Worm (Caenorhabditis elegans) whole organism, young adult: Measurements from ENCODE around the gene F35C8.8.
A peak's percentile ranks its signal among the peaks of the same experiment; 100 is the strongest.

Source experiments
- B0019.2 ChIP-seq: fragments of 200-800 bp; sonication (Bioruptor generic); conservative IDR thresholded peaks from 2 replicates; pipeline ENCODE4 v1.3.6; 2022; ENCODE audit warnings: missing genetic modification reagents, missing genetic modification characterization, missing compliant biosample characterization
- B0261.1 ChIP-seq: sonication (generic microtip); optimal IDR thresholded peaks from 2 replicates; lab custom pipeline; 2016; ENCODE audit warnings: mild to moderate bottlenecking, missing genetic modification characterization, moderate library complexity, missing compliant biosample characterization
- B0336.3 ChIP-seq: fragments of 200-800 bp; sonication (Bioruptor generic); IDR thresholded peaks from 2 replicates; pipeline ENCODE4 v1.3.6; 2022; ENCODE audit warnings: missing genetic modification characterization, missing compliant biosample characterization
- C17E4.6 ChIP-seq: fragments of 200-800 bp; sonication (Bioruptor generic); IDR thresholded peaks from 2 replicates; pipeline ENCODE4 v1.3.6; 2022; ENCODE audit warnings: missing genetic modification reagents, missing genetic modification characterization, missing compliant biosample characterization
- D2030.7 ChIP-seq: fragments of 200-800 bp; sonication (Bioruptor generic); IDR thresholded peaks from 2 replicates; pipeline ENCODE4 v1.3.6; 2022; ENCODE audit warnings: missing genetic modification reagents, missing genetic modification characterization, missing compliant biosample characterization
- F10E7.11 ChIP-seq: sonication (generic microtip); optimal IDR thresholded peaks from 2 replicates; lab custom pipeline; 2017; ENCODE audit warnings: mild to moderate bottlenecking, missing genetic modification characterization, moderate library complexity, missing compliant biosample characterization
- F22D6.2 ChIP-seq: sonication (generic microtip); optimal IDR thresholded peaks from 2 replicates; lab custom pipeline; 2016; ENCODE audit warnings: mild to moderate bottlenecking, missing genetic modification characterization, missing compliant biosample characterization
- F23B12.7 ChIP-seq: sonication (generic microtip); optimal IDR thresholded peaks from 2 replicates; lab custom pipeline; 2017; ENCODE audit warnings: missing genetic modification characterization, mild to moderate bottlenecking, missing compliant biosample characterization, antibody characterized with exemption, moderate library complexity; ENCODE audit not compliant: insufficient read depth
- F49E8.2 ChIP-seq: sonication (generic microtip); optimal IDR thresholded peaks from 3 replicates; lab custom pipeline; 2017; ENCODE audit warnings: missing genetic modification characterization, mild to moderate bottlenecking, missing compliant biosample characterization, antibody characterized with exemption, moderate library complexity; ENCODE audit not compliant: insufficient read depth
- T26A5.8 ChIP-seq: sonication (generic microtip); optimal IDR thresholded peaks from 2 replicates; lab custom pipeline; 2016; ENCODE audit warnings: missing genetic modification characterization, missing compliant biosample characterization
- Y95B8A.8 ChIP-seq: fragments of 200-800 bp; sonication (Bioruptor generic); IDR thresholded peaks from 2 replicates; pipeline ENCODE4 v1.3.6; 2022; ENCODE audit warnings: missing genetic modification reagents, missing genetic modification characterization, missing compliant biosample characterization
- ZK185.1 ChIP-seq: sonication (generic microtip); optimal IDR thresholded peaks from 2 replicates; lab custom pipeline; 2016; ENCODE audit warnings: mild to moderate bottlenecking, missing genetic modification characterization, missing compliant biosample characterization; ENCODE audit not compliant: poor library complexity, severe bottlenecking
- aptf-2 ChIP-seq: fragments of 200-800 bp; sonication (Bioruptor generic); conservative IDR thresholded peaks from 2 replicates; pipeline ENCODE4 v1.3.6; 2022; ENCODE audit warnings: missing genetic modification reagents, missing genetic modification characterization, missing compliant biosample characterization
- atf-7 ChIP-seq: sonication (generic microtip); optimal IDR thresholded peaks from 2 replicates; lab custom pipeline; 2017; ENCODE audit warnings: mild to moderate bottlenecking, missing genetic modification characterization, missing compliant biosample characterization
- cebp-1 ChIP-seq, 2 experiments: fragments of 200-800 bp in 1 of 2; sonication (Bioruptor generic) in 1 of 2; sonication (generic microtip) in 1 of 2; IDR thresholded peaks in 1 of 2; optimal IDR thresholded peaks in 1 of 2; 2 replicates each; pipeline versions ENCODE4 v1.3.6 to Lab custom; 2017 to 2022; ENCODE audit warnings: missing compliant biosample characterization in 2 of 2, missing genetic modification characterization in 2 of 2, mild to moderate bottlenecking in 1 of 2, missing genetic modification reagents in 1 of 2, moderate library complexity in 1 of 2
- cebp-2 ChIP-seq: fragments of 200-800 bp; sonication (Bioruptor generic); IDR thresholded peaks from 2 replicates; pipeline ENCODE4 v1.3.6; 2022; ENCODE audit warnings: missing genetic modification characterization, missing compliant biosample characterization
- ceh-27 ChIP-seq: fragments of 200-800 bp; sonication (Bioruptor generic); optimal IDR thresholded peaks from 2 replicates; lab custom pipeline; 2018; ENCODE audit warnings: mild to moderate bottlenecking, missing genetic modification characterization, moderate library complexity, missing compliant biosample characterization
- ceh-40 ChIP-seq: fragments of 200-800 bp; sonication (Bioruptor generic); IDR thresholded peaks from 2 replicates; pipeline ENCODE4 v1.3.6; 2022; ENCODE audit warnings: missing genetic modification characterization, missing compliant biosample characterization
- ceh-79 ChIP-seq: sonication (generic microtip); optimal IDR thresholded peaks from 2 replicates; lab custom pipeline; 2017; ENCODE audit warnings: mild to moderate bottlenecking, missing genetic modification characterization, missing compliant biosample characterization
- ceh-91 ChIP-seq: fragments of 200-800 bp; sonication (Bioruptor generic); IDR thresholded peaks from 2 replicates; pipeline ENCODE4 v1.3.6; 2022; ENCODE audit warnings: missing genetic modification reagents, missing genetic modification characterization, missing compliant biosample characterization
- efl-1 ChIP-seq: fragments of 150-350 bp; optimal IDR thresholded peaks from 2 replicates; lab custom pipeline; 2014; ENCODE audit warnings: missing biosample characterization, missing genetic modification reagents, missing genetic modification characterization
- egl-18 ChIP-seq: fragments of 200-800 bp; sonication (Bioruptor generic); IDR thresholded peaks from 2 replicates; pipeline ENCODE4 v1.3.6; 2022; ENCODE audit warnings: missing genetic modification reagents, missing genetic modification characterization, missing compliant biosample characterization
- egrh-3 ChIP-seq: fragments of 200-800 bp; sonication (Bioruptor generic); IDR thresholded peaks from 2 replicates; pipeline ENCODE4 v1.3.6; 2022; ENCODE audit warnings: missing genetic modification reagents, missing genetic modification characterization, missing compliant biosample characterization
- fkh-3 ChIP-seq: sonication (generic microtip); optimal IDR thresholded peaks from 2 replicates; lab custom pipeline; 2016; ENCODE audit warnings: mild to moderate bottlenecking, missing genetic modification characterization, missing compliant biosample characterization
- gei-17 ChIP-seq: fragments of 200-800 bp; sonication (Bioruptor generic); optimal IDR thresholded peaks from 2 replicates; lab custom pipeline; 2018; ENCODE audit warnings: mild to moderate bottlenecking, missing genetic modification characterization, missing compliant biosample characterization
- hlh-26 ChIP-seq: fragments of 200-800 bp; sonication (Bioruptor generic); conservative IDR thresholded peaks from 2 replicates; pipeline ENCODE4 v1.3.6; 2022; ENCODE audit warnings: missing genetic modification reagents, missing genetic modification characterization, missing compliant biosample characterization
- lsy-27 ChIP-seq: sonication (generic microtip); optimal IDR thresholded peaks from 2 replicates; lab custom pipeline; 2017; ENCODE audit warnings: missing genetic modification characterization, mild to moderate bottlenecking, missing compliant biosample characterization, antibody characterized with exemption, missing genotype, borderline replicate concordance; ENCODE audit not compliant: insufficient read depth
- mes-4 ChIP-seq: sonication (generic microtip); optimal IDR thresholded peaks from 2 replicates; lab custom pipeline; 2016; ENCODE audit warnings: missing genotype, missing genetic modification characterization, missing compliant biosample characterization
- mxl-1 ChIP-seq: sonication (generic microtip); optimal IDR thresholded peaks from 2 replicates; lab custom pipeline; 2016; ENCODE audit warnings: missing genetic modification characterization, missing compliant biosample characterization
- nhr-120 ChIP-seq: fragments of 200-800 bp; sonication (Bioruptor generic); IDR thresholded peaks from 2 replicates; pipeline ENCODE4 v1.3.6; 2022; ENCODE audit warnings: missing genetic modification characterization, missing compliant biosample characterization
- nhr-27 ChIP-seq: fragments of 200-800 bp; sonication (Bioruptor generic); optimal IDR thresholded peaks from 2 replicates; lab custom pipeline; 2018; ENCODE audit warnings: mild to moderate bottlenecking, missing genetic modification characterization, moderate library complexity, missing compliant biosample characterization
- nhr-80 ChIP-seq: sonication (generic microtip); optimal IDR thresholded peaks from 2 replicates; lab custom pipeline; 2016; ENCODE audit warnings: missing genetic modification characterization, missing compliant biosample characterization
- nhr-90 ChIP-seq: sonication (generic microtip); optimal IDR thresholded peaks from 2 replicates; lab custom pipeline; 2016; ENCODE audit warnings: missing genotype, mild to moderate bottlenecking, missing genetic modification characterization, missing compliant biosample characterization
- sea-2 ChIP-seq: fragments of 200-800 bp; sonication (Bioruptor generic); IDR thresholded peaks from 2 replicates; pipeline ENCODE4 v1.3.6; 2022; ENCODE audit warnings: missing genetic modification characterization, missing compliant biosample characterization
- tbx-9 ChIP-seq: sonication (generic microtip); optimal IDR thresholded peaks from 2 replicates; lab custom pipeline; 2016; ENCODE audit warnings: borderline replicate concordance, missing genetic modification characterization, inconsistent platforms, missing compliant biosample characterization
- unc-130 ChIP-seq: sonication (generic microtip); optimal IDR thresholded peaks from 2 replicates; lab custom pipeline; 2016; ENCODE audit warnings: missing genetic modification reagents, missing genetic modification characterization, missing compliant biosample characterization
- zfh-2 ChIP-seq: fragments of 200-800 bp; sonication (Bioruptor generic); conservative IDR thresholded peaks from 2 replicates; pipeline ENCODE4 v1.3.6; 2022; ENCODE audit warnings: missing genetic modification reagents, missing genetic modification characterization, missing compliant biosample characterization
- zim-3 ChIP-seq: sonication (generic microtip); optimal IDR thresholded peaks from 2 replicates; lab custom pipeline; 2017; ENCODE audit warnings: mild to moderate bottlenecking, missing genetic modification characterization, moderate library complexity, missing compliant biosample characterization
- ztf-28 ChIP-seq: fragments of 200-800 bp; sonication (Bioruptor generic); IDR thresholded peaks from 2 replicates; pipeline ENCODE4 v1.3.6; 2022; ENCODE audit warnings: missing genetic modification reagents, missing genetic modification characterization, missing compliant biosample characterization

Gene F35C8.8

ce11 chrX:5374742-5375141, 2.3 kb upstream of the F35C8.8 start, which contains the start of gene sek-4:
sek-4 (plus strand) TSS chrX:5375059.
- TF ChIP-seq nhr-80 (tag; lab: Kevin White, UChicago) (peak; percentile 57), egl-18 (no peak)

ce11 chrX:5373597-5373996, 1.2 kb upstream of the F35C8.8 start:
- no peak for TF ChIP-seq T26A5.8 (tag; lab: Kevin White, UChicago)
- TF ChIP-seq C17E4.6 (GFP tag; lab: Robert Waterston, UW), result no peak
- TF ChIP-seq lsy-27 (tag; lab: Kevin White, UChicago), result no peak
- TF ChIP-seq aptf-2, result no peak
- no peak for TF ChIP-seq mes-4
- TF ChIP-seq tbx-9 (tag; lab: Kevin White, UChicago), result no peak
- TF ChIP-seq F23B12.7, result no peak
- TF ChIP-seq ZK185.1 (tag; lab: Kevin White, UChicago), result no peak
- TF ChIP-seq F10E7.11 (tag; lab: Kevin White, UChicago), result no peak
- TF ChIP-seq ztf-28 (GFP tag; lab: Robert Waterston, UW), result no peak
- no peak for TF ChIP-seq ceh-91 (GFP tag; lab: Robert Waterston, UW)
- no peak for TF ChIP-seq nhr-90
- no peak for TF ChIP-seq B0261.1 (tag; lab: Kevin White, UChicago)

DNA sequence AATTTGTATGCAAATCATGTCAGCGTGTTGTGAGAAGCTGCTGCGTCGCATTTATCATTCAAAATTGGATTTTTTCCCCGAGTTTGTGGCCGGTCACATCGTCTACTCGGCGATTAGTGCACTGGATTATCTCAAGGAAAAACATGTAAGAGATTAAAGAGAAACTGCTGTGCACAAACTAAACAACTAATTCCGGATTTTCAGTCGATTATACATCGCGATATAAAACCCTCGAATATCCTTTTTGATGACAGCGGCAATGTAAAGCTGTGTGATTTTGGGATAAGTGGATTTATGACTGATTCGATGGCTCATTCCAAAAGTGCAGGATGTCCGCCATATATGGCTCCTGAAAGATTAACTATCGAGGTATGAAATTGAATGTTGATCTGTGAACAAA, 1.8 kb downstream of the F35C8.8 start:
- TF ChIP-seq B0019.2 (GFP tag; lab: Robert Waterston, UW), result no peak
- TF ChIP-seq cebp-2, result no peak
- TF ChIP-seq mxl-1, result no peak
- TF ChIP-seq nhr-27 (tag; lab: Kevin White, UChicago), result no peak
- TF ChIP-seq ceh-79 (tag; lab: Kevin White, UChicago), result no peak
- TF ChIP-seq zim-3 (tag; lab: Kevin White, UChicago), result no peak
- no peak for TF ChIP-seq fkh-3
- TF ChIP-seq Y95B8A.8 (GFP tag; lab: Robert Waterston, UW), result no peak
- TF ChIP-seq unc-130 (GFP tag; lab: Kevin White, UChicago), result no peak
- TF ChIP-seq atf-7 (tag; lab: Kevin White, UChicago), result no peak
- no peak for TF ChIP-seq sea-2 (GFP tag; lab: Robert Waterston, UW)
- TF ChIP-seq, all 124 proteins: peak for 0

DNA sequence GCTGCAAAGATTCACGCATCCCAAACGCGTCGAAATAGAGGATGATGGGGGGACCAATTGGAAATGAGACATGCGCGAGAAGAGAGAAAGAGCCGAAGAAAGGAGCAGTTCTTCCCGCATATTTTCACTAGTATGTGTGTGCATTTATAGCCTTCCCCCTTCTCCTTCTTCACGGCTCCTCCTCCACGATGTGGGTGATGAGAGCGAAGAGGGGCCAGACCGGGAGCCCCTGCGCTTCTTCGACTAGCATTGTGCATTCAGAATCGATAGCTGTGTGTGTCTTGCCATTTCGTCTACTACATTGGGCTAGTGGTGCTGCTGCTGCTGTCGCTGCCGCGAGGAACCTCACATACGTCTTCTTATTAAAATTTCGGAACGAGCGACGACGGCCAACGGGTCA, 4.2 kb downstream of the F35C8.8 start, which contains the start of gene jkk-1:
Gene jkk-1, plus strand, starts transcription at position 249 of the 400 bp plus-strand sequence.
- TF ChIP-seq ceh-27 (GFP tag; lab: Kevin White, UChicago) (peak; percentile 8), gei-17 (no peak), nhr-120 (GFP tag; lab: Robert Waterston, UW) (no peak), ceh-40 (GFP tag; lab: Robert Waterston, UW) (no peak), B0336.3 (no peak), efl-1 (GFP tag; lab: Kevin White, UChicago) (no peak), cebp-1 (GFP tag; IDR thresholded peaks at IDR 0.05; lab: Robert Waterston, UW) (no peak), cebp-1 (tag; optimal IDR thresholded peaks at IDR 0.05; lab: Kevin White, UChicago) (peak; percentile 51), D2030.7 (GFP tag; lab: Robert Waterston, UW) (no peak), egrh-3 (0 out of 2 replicates have a peak, but pooled peaks have one; percentile 5), fkh-3 (peak; percentile 47), zfh-2 (peak; percentile 73), hlh-26 (GFP tag; lab: Robert Waterston, UW) (no peak), F49E8.2 (no peak), F22D6.2 (no peak)
